Fruit fly (Drosophila melanogaster) S2 (cell line): ENCODE results near the gene CG7071.

Experiments
- CG8478 ChIP-seq: fragments of >200 bp; optimal IDR thresholded peaks from 2 replicates; lab custom pipeline; 2018
- CTCF ChIP-seq, 2 experiments: fragments of >200 bp; optimal IDR thresholded peaks; 2 replicates each; lab custom pipeline; 2018

- TF ChIP-seq CG8478 (lab: Kevin White, UChicago) (no peak), CTCF (optimal IDR thresholded peaks at IDR 0.05; lab: Kevin White, UChicago) (no peak)
Observed at dm6 chr3R:22381077-22381476, 18.7 kb downstream of the CG7071 start, which contains the start of gene CG43342.
